Worm (Caenorhabditis elegans) whole organism, midembryonic: ENCODE results near the gene F41G3.20.

Source experiments
- klf-2 ChIP-seq: fragments of 200-800 bp; sonication (Bioruptor generic); conservative IDR thresholded peaks from 2 replicates; pipeline ENCODE4 v1.3.6; 2022; ENCODE audit warnings: missing genetic modification reagents, missing genetic modification characterization, missing compliant biosample characterization
- ztf-29 ChIP-seq: fragments of 200-800 bp; sonication (Bioruptor generic); IDR thresholded peaks from 2 replicates; pipeline ENCODE4 v1.3.6; 2022; ENCODE audit warnings: missing genetic modification reagents, missing genetic modification characterization, missing compliant biosample characterization

DNA sequence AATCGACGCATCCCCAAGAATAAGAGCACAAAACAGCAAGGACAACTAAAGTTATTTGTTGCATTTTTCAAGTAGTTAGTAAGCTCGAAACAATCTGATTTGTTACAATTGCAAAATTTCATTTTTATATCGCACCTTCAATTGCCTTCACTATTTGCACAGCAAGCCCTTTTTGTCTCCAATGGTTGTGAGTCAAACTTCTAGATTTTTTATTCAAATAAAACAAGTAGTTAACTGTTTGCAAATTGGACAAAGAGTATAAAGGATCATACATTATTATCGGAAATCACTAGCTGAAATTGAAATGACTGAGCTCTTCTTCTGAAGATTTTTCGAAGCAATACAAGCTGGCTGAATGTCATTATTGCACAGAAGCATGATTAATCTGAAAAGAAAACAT lies 2.0 kb upstream of the F41G3.20 start, which contains the start of gene F41G3.21:
- TF ChIP-seq klf-2 (GFP tag; lab: Robert Waterston, UW): no peak
- TF ChIP-seq ztf-29: no peak
